Fruit fly (Drosophila melanogaster): ENCODE results near the gene CG15760.

The CG15760 gene

dm6 chrX:13681906-13682305 is 12.4 kb downstream of the CG15760 start (continued):
- TF ChIP-seq Dek (tag; optimal IDR thresholded peaks at IDR 0.05) (no peak), Oli (tag; optimal IDR thresholded peaks at IDR 0.05) (no peak), HLH3B (GFP tag; IDR thresholded peaks at IDR 0.05) (0 out of 2 replicates have a peak, but pooled peaks have one; percentile 24), cad (GFP tag; optimal IDR thresholded peaks at IDR 0.05) (no peak), CG12071 (GFP tag; optimal IDR thresholded peaks at IDR 0.05) (no peak), CG4424 (GFP tag; optimal IDR thresholded peaks at IDR 0.05) (no peak), Hmr (GFP tag; optimal IDR thresholded peaks at IDR 0.05) (peak; percentile 19), CG17612 (GFP tag; IDR thresholded peaks at IDR 0.05) (no peak), CG32767 (GFP tag; IDR thresholded peaks at IDR 0.05) (no peak), CG17328 (GFP tag; IDR thresholded peaks at IDR 0.05) (no peak), NFAT (GFP tag; IDR thresholded peaks at IDR 0.05) (no peak), CG31441 (GFP tag; IDR thresholded peaks at IDR 0.05) (no peak), dmrt11E (tag; optimal IDR thresholded peaks at IDR 0.05) (no peak), emc (GFP tag; optimal IDR thresholded peaks at IDR 0.05) (no peak), Camta (GFP tag; optimal IDR thresholded peaks at IDR 0.05) (no peak), CG1647 (GFP tag; optimal IDR thresholded peaks at IDR 0.05) (no peak), so (GFP tag; IDR thresholded peaks at IDR 0.05) (no peak), CG7987 (GFP tag; optimal IDR thresholded peaks at IDR 0.05) (peak; percentile 1), CG4617 (GFP tag; optimal IDR thresholded peaks at IDR 0.05; ENCODE audit: borderline replicate concordance) (no peak), Sin3A (optimal IDR thresholded peaks at IDR 0.05) (no peak), Max (GFP tag; optimal IDR thresholded peaks at IDR 0.05) (no peak), sug (tag; optimal IDR thresholded peaks at IDR 0.05) (peak; percentile 49), CG12299 (tag; optimal IDR thresholded peaks at IDR 0.05) (no peak), otp (GFP tag; IDR thresholded peaks at IDR 0.05) (no peak), lmd (GFP tag; IDR thresholded peaks at IDR 0.05) (no peak), NC2α (GFP tag; optimal IDR thresholded peaks at IDR 0.05) (no peak), gro (GFP tag; optimal IDR thresholded peaks at IDR 0.05) (no peak), CG10462 (GFP tag; optimal IDR thresholded peaks at IDR 0.05) (no peak), Atf6 (GFP tag; IDR thresholded peaks at IDR 0.05) (no peak), HLH54F (GFP tag; optimal IDR thresholded peaks at IDR 0.05) (no peak), CG34376 (GFP tag; optimal IDR thresholded peaks at IDR 0.05) (peak; percentile 19), dysf (GFP tag; IDR thresholded peaks at IDR 0.05) (no peak), br (optimal IDR thresholded peaks at IDR 0.05) (no peak), CG10543 (GFP tag; optimal IDR thresholded peaks at IDR 0.05) (peak; percentile 18), CG17361 (GFP tag; IDR thresholded peaks at IDR 0.05) (no peak), danr (GFP tag; IDR thresholded peaks at IDR 0.05) (no peak), run (tag; optimal IDR thresholded peaks at IDR 0.05) (no peak), CG11560 (tag; IDR thresholded peaks at IDR 0.05) (no peak), tna (GFP tag; IDR thresholded peaks at IDR 0.05; ENCODE audit: partially characterized antibody) (no peak), mirr (GFP tag; optimal IDR thresholded peaks at IDR 0.05) (no peak), gt (GFP tag; IDR thresholded peaks at IDR 0.05) (no peak), CG1233 (GFP tag; optimal IDR thresholded peaks at IDR 0.05) (no peak), oc (tag; optimal IDR thresholded peaks at IDR 0.05) (no peak), CG3163 (GFP tag; optimal IDR thresholded peaks at IDR 0.05) (no peak), slbo (GFP tag; IDR thresholded peaks at IDR 0.05) (peak; percentile 38), CG14441 (GFP tag; IDR thresholded peaks at IDR 0.05) (0 out of 2 replicates have a peak, but pooled peaks have one; percentile 9), lilli (GFP tag; optimal IDR thresholded peaks at IDR 0.05) (no peak), kni (GFP tag; optimal IDR thresholded peaks at IDR 0.05) (no peak), CG8944 (GFP tag; optimal IDR thresholded peaks at IDR 0.05) (no peak), CG6254 (GFP tag; optimal IDR thresholded peaks at IDR 0.05) (no peak), croc (GFP tag; conservative IDR thresholded peaks at IDR 0.05) (no peak), CG2199 (GFP tag; IDR thresholded peaks at IDR 0.05) (0 out of 3 replicates have a peak, but pooled peaks have one; percentile 31), Hand (GFP tag; optimal IDR thresholded peaks at IDR 0.05) (no peak)
